Fruit fly (Drosophila melanogaster) whole organism, embryonic: ENCODE measurements around the gene CG5863.

Source experiments
- Asciz ChIP-seq: fragments of 200-800 bp; sonication (Bioruptor generic); optimal IDR thresholded peaks from 2 replicates; lab custom pipeline; 2017; ENCODE audit warnings: missing biosample characterization, mild to moderate bottlenecking, missing genetic modification characterization, missing genetic modification reagents
- CG1024 ChIP-seq: fragments of 200-800 bp; sonication (Bioruptor generic); IDR thresholded peaks from 2 replicates; pipeline ENCODE4 v1.3.6; 2022; ENCODE audit warnings: missing biosample characterization, missing genetic modification characterization
- CG10274 ChIP-seq: fragments of 200-800 bp; sonication (Bioruptor generic); optimal IDR thresholded peaks from 3 replicates; lab custom pipeline; 2017; ENCODE audit warnings: missing biosample characterization, mild to moderate bottlenecking, missing genetic modification characterization
- CG10654 ChIP-seq: fragments of 200-800 bp; sonication (Bioruptor generic); optimal IDR thresholded peaks from 2 replicates; lab custom pipeline; 2016; ENCODE audit warnings: missing biosample characterization, missing genetic modification characterization
- CG11504 ChIP-seq: fragments of 200-800 bp; sonication (Bioruptor generic); optimal IDR thresholded peaks from 3 replicates; lab custom pipeline; 2019; ENCODE audit warnings: missing biosample characterization, mild to moderate bottlenecking, missing genetic modification characterization, moderate library complexity
- CG12769 ChIP-seq: fragments of 200-800 bp; sonication (Bioruptor generic); optimal IDR thresholded peaks from 2 replicates; lab custom pipeline; 2019; ENCODE audit warnings: missing biosample characterization, mild to moderate bottlenecking, missing genetic modification characterization, moderate library complexity
- CG15601 ChIP-seq: fragments of 200-800 bp; sonication (Bioruptor generic); optimal IDR thresholded peaks from 3 replicates; lab custom pipeline; 2019; ENCODE audit warnings: missing biosample characterization, mild to moderate bottlenecking, missing genetic modification characterization, moderate library complexity
- CG16815 ChIP-seq: fragments of 200-800 bp; sonication (Bioruptor generic); optimal IDR thresholded peaks from 3 replicates; lab custom pipeline; 2017; ENCODE audit warnings: missing biosample characterization, mild to moderate bottlenecking, missing genetic modification characterization
- CG17186 ChIP-seq: fragments of 200-800 bp; sonication (Bioruptor generic); optimal IDR thresholded peaks from 3 replicates; lab custom pipeline; 2017; ENCODE audit warnings: missing biosample characterization, missing genetic modification reagents, missing genetic modification characterization
- CG18764 ChIP-seq: fragments of 200-800 bp; sonication (Bioruptor generic); optimal IDR thresholded peaks from 3 replicates; lab custom pipeline; 2016; ENCODE audit warnings: missing biosample characterization, missing genetic modification characterization
- CG2678 ChIP-seq: fragments of 200-800 bp; sonication (Bioruptor generic); optimal IDR thresholded peaks from 3 replicates; lab custom pipeline; 2019; ENCODE audit warnings: missing biosample characterization, mild to moderate bottlenecking, missing genetic modification characterization, moderate library complexity
- CG3281 ChIP-seq: fragments of 200-800 bp; sonication (Bioruptor generic); optimal IDR thresholded peaks from 3 replicates; lab custom pipeline; 2017; ENCODE audit warnings: missing biosample characterization, mild to moderate bottlenecking, missing genetic modification characterization
- CG33557 ChIP-seq: fragments of 200-800 bp; sonication (Bioruptor generic); optimal IDR thresholded peaks from 2 replicates; lab custom pipeline; 2019; ENCODE audit warnings: missing biosample characterization, mild to moderate bottlenecking, missing genetic modification characterization, moderate library complexity
- CG3726 ChIP-seq: fragments of 200-800 bp; sonication (Bioruptor generic); IDR thresholded peaks from 3 replicates; pipeline ENCODE4, ENCODE4 v1.3.6; 2022; ENCODE audit warnings: missing biosample characterization, missing genetic modification characterization
- CG6654 ChIP-seq: fragments of 200-800 bp; sonication (Bioruptor generic); optimal IDR thresholded peaks from 2 replicates; lab custom pipeline; 2017; ENCODE audit warnings: missing biosample characterization, mild to moderate bottlenecking, missing genetic modification characterization
- CG8290 ChIP-seq, 3 experiments: fragments of 200-800 bp; sonication (Bioruptor generic); optimal IDR thresholded peaks; 2 replicates each; lab custom pipeline; 2016 to 2019; ENCODE audit warnings: missing biosample characterization in 3 of 3, missing genetic modification characterization in 3 of 3, mild to moderate bottlenecking in 2 of 3, moderate library complexity in 1 of 3
- CG9876 ChIP-seq: fragments of 200-800 bp; sonication (Bioruptor generic); optimal IDR thresholded peaks from 2 replicates; lab custom pipeline; 2016; ENCODE audit warnings: missing biosample characterization, missing genetic modification characterization
- Dll ChIP-seq: fragments of 200-800 bp; sonication (Bioruptor generic); IDR thresholded peaks from 4 replicates; pipeline ENCODE4 v1.3.6; 2022; ENCODE audit warnings: missing biosample characterization, missing genetic modification characterization; ENCODE audit not compliant: partially characterized antibody
- E2f2 ChIP-seq: fragments of 200-800 bp; sonication (Bioruptor generic); IDR thresholded peaks from 2 replicates; pipeline ENCODE4 v1.3.6; 2022; ENCODE audit warnings: missing biosample characterization, missing genetic modification characterization
- Eip74EF ChIP-seq, 2 experiments: fragments of 200-800 bp in 1 of 2; fragments of >200 bp in 1 of 2; sonication (Bioruptor generic) in 1 of 2; optimal IDR thresholded peaks; 2 replicates each; lab custom pipeline; 2017 to 2019; ENCODE audit warnings: missing biosample characterization in 2 of 2, missing genetic modification characterization in 2 of 2, mild to moderate bottlenecking in 1 of 2, moderate library complexity in 1 of 2
- Elba2 ChIP-seq: fragments of 200-800 bp; sonication (Bioruptor generic); optimal IDR thresholded peaks from 3 replicates; lab custom pipeline; 2016; ENCODE audit warnings: missing biosample characterization, missing genetic modification characterization
- Hr78 ChIP-seq, 2 experiments: fragments of 200-800 bp in 1 of 2; fragments of >200 bp in 1 of 2; sonication (Bioruptor generic) in 1 of 2; optimal IDR thresholded peaks; 2 replicates each; lab custom pipeline; 2017 to 2019; ENCODE audit warnings: missing biosample characterization in 2 of 2, missing genetic modification characterization in 2 of 2, mild to moderate bottlenecking in 1 of 2, moderate library complexity in 1 of 2
- Lhr ChIP-seq: fragments of 200-800 bp; sonication (Bioruptor generic); optimal IDR thresholded peaks from 3 replicates; lab custom pipeline; 2017; ENCODE audit warnings: mild to moderate bottlenecking, missing biosample characterization, missing genetic modification reagents, missing genetic modification characterization
- Oaz ChIP-seq: fragments of 200-800 bp; sonication (Bioruptor generic); IDR thresholded peaks from 2 replicates; pipeline ENCODE4 v1.3.6; 2022; ENCODE audit warnings: missing biosample characterization, missing genetic modification characterization
- Sin3A ChIP-seq: fragments of >200 bp; optimal IDR thresholded peaks from 2 replicates; lab custom pipeline; 2018
- Sox102F ChIP-seq: fragments of 200-800 bp; sonication (Bioruptor generic); optimal IDR thresholded peaks from 2 replicates; lab custom pipeline; 2018; ENCODE audit warnings: missing biosample characterization, mild to moderate bottlenecking, missing genetic modification characterization, moderate library complexity
- ac ChIP-seq: fragments of 200-800 bp; sonication (Bioruptor generic); optimal IDR thresholded peaks from 3 replicates; lab custom pipeline; 2017; ENCODE audit warnings: missing biosample characterization, mild to moderate bottlenecking, missing genetic modification characterization
- br ChIP-seq: fragments of >200 bp; optimal IDR thresholded peaks from 2 replicates; lab custom pipeline; 2017
- cato ChIP-seq: fragments of 200-800 bp; sonication (Bioruptor generic); optimal IDR thresholded peaks from 2 replicates; lab custom pipeline; 2016; ENCODE audit warnings: missing biosample characterization, missing genetic modification characterization, borderline replicate concordance
- chinmo ChIP-seq: fragments of 200-800 bp; sonication (Bioruptor generic); IDR thresholded peaks from 4 replicates; pipeline ENCODE4 v1.3.6; 2022; ENCODE audit warnings: missing biosample characterization, missing genetic modification characterization; ENCODE audit not compliant: partially characterized antibody
- crol ChIP-seq: fragments of 200-800 bp; sonication (Bioruptor generic); IDR thresholded peaks from 2 replicates; pipeline ENCODE4 v1.3.6; 2022; ENCODE audit warnings: missing biosample characterization, missing genetic modification characterization
- dimm ChIP-seq: fragments of 200-800 bp; sonication (Bioruptor generic); IDR thresholded peaks from 2 replicates; pipeline ENCODE4 v1.3.6; 2022; ENCODE audit warnings: missing biosample characterization, missing genetic modification characterization
- fru ChIP-seq: fragments of >200 bp; optimal IDR thresholded peaks from 2 replicates; lab custom pipeline; 2017
- gfzf ChIP-seq: fragments of 200-800 bp; sonication (Bioruptor generic); optimal IDR thresholded peaks from 2 replicates; lab custom pipeline; 2016; ENCODE audit warnings: missing biosample characterization, mild to moderate bottlenecking, missing genetic modification characterization, moderate library complexity
- gsb ChIP-seq: fragments of 200-800 bp; sonication (Bioruptor generic); IDR thresholded peaks from 2 replicates; pipeline ENCODE4 v1.3.6; 2022; ENCODE audit warnings: missing biosample characterization, missing genetic modification characterization
- hth ChIP-seq: fragments of >200 bp; optimal IDR thresholded peaks from 2 replicates; lab custom pipeline; 2017; ENCODE audit warnings: inconsistent platforms
- jing ChIP-seq: fragments of 200-800 bp; sonication (Bioruptor generic); optimal IDR thresholded peaks from 2 replicates; lab custom pipeline; 2018; ENCODE audit warnings: missing biosample characterization, mild to moderate bottlenecking, missing genetic modification characterization
- nau ChIP-seq: fragments of 200-800 bp; sonication (Bioruptor generic); optimal IDR thresholded peaks from 3 replicates; lab custom pipeline; 2017; ENCODE audit warnings: missing biosample characterization, mild to moderate bottlenecking, missing genetic modification characterization, missing genetic modification reagents
- odd ChIP-seq: fragments of 200-800 bp; sonication (Bioruptor generic); optimal IDR thresholded peaks from 2 replicates; lab custom pipeline; 2017; ENCODE audit warnings: missing biosample characterization, mild to moderate bottlenecking, missing genetic modification characterization
- otp ChIP-seq: fragments of 200-800 bp; sonication (Bioruptor generic); IDR thresholded peaks from 3 replicates; pipeline ENCODE4, ENCODE4 v1.3.6; 2022; ENCODE audit warnings: missing biosample characterization, missing genetic modification characterization
- run ChIP-seq: fragments of 200-800 bp; sonication (Bioruptor generic); optimal IDR thresholded peaks from 3 replicates; lab custom pipeline; 2018; ENCODE audit warnings: missing biosample characterization, mild to moderate bottlenecking, missing genetic modification characterization
- scrt ChIP-seq: fragments of 200-800 bp; sonication (Bioruptor generic); optimal IDR thresholded peaks from 2 replicates; lab custom pipeline; 2018; ENCODE audit warnings: missing biosample characterization, mild to moderate bottlenecking, missing genetic modification characterization, moderate library complexity
- stc ChIP-seq: fragments of 200-800 bp; sonication (Bioruptor generic); IDR thresholded peaks from 2 replicates; pipeline ENCODE4 v1.3.6; 2022; ENCODE audit warnings: missing biosample characterization, missing genetic modification characterization
- tio ChIP-seq: fragments of 200-800 bp; sonication (Bioruptor generic); optimal IDR thresholded peaks from 2 replicates; lab custom pipeline; 2017; ENCODE audit warnings: missing biosample characterization, missing genetic modification characterization, inconsistent platforms
- tll ChIP-seq, 2 experiments: fragments of 200-800 bp in 1 of 2; fragments of >200 bp in 1 of 2; sonication (Bioruptor generic) in 1 of 2; optimal IDR thresholded peaks; 2 replicates each; lab custom pipeline; 2017 to 2019; ENCODE audit warnings: missing biosample characterization in 2 of 2, missing genetic modification characterization in 2 of 2, mild to moderate bottlenecking in 1 of 2, moderate library complexity in 1 of 2
- tna ChIP-seq: fragments of 200-800 bp; sonication (Bioruptor generic); IDR thresholded peaks from 2 replicates; pipeline ENCODE4 v1.3.6; 2022; ENCODE audit warnings: missing biosample characterization, missing genetic modification characterization; ENCODE audit not compliant: partially characterized antibody
- ttk ChIP-seq: fragments of 200-800 bp; sonication (Bioruptor generic); IDR thresholded peaks from 2 replicates; pipeline ENCODE4 v2.1.2; 2022; ENCODE audit warnings: missing biosample characterization, missing genetic modification characterization
- yki ChIP-seq: fragments of >200 bp; optimal IDR thresholded peaks from 3 replicates; lab custom pipeline; 2018
- zf30C ChIP-seq: fragments of 200-800 bp; sonication (Bioruptor generic); optimal IDR thresholded peaks from 3 replicates; lab custom pipeline; 2018; ENCODE audit warnings: missing biosample characterization, mild to moderate bottlenecking, missing genetic modification characterization

Gene CG5863

DNA sequence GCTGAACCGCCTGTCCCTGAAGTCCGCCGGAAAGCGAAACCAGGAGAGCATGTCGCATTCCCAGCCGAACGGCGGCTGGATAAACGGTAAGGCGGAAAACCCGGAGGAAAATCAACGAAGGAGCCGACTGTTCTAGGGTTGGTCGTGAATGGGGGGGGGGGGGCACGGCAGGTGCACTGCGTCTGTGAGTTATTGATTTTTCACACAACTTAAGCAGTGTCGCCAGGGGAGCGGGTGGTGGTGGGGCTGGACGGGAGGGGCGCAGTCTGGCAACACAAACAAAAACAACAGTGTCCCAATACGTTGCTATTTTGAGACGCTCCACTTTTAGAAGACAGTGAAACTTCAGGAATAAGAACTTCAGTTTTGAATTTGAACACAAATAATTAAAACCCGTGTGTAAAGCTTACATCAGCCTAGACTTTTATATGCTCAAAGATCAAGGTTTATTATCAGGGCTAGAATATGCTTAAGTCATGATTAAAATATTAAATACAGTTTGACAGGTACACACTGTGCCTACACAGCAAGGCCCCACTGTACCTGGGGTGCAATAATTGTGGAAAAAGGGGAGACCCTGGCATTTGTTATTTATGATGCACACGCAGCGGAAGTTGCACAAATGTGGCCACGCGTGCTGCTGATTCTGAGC lies 24.6 kb upstream of the CG5863 start (continued):
- TF ChIP-seq scrt (no peak), CG8290 (GFP tag; optimal IDR thresholded peaks at IDR 0.05; lab: Kevin White, UChicago) (peak; percentile 11), CG8290 (tag; optimal IDR thresholded peaks at IDR 0.05; lab: Kevin White, UChicago) (peak in 1 of 2 experiments; percentile 63), CG11504 (tag; lab: Kevin White, UChicago) (peak; percentile 85), tll (GFP tag; optimal IDR thresholded peaks at IDR 0.05; lab: Kevin White, UChicago) (no peak), Lhr (peak; percentile 12), CG15601 (tag; lab: Kevin White, UChicago) (peak; percentile 59), jing (peak; percentile 40), run (peak; percentile 55), otp (GFP tag; lab: Robert Waterston, UW) (peak; percentile 76), br (lab: Kevin White, UChicago) (no peak), CG12769 (tag; lab: Kevin White, UChicago) (peak; percentile 74), Eip74EF (GFP tag; optimal IDR thresholded peaks at IDR 0.05; lab: Kevin White, UChicago) (peak in 1 of 2 experiments; percentile 44), gsb (GFP tag; lab: Robert Waterston, UW) (no peak), tio (peak; percentile 1), zf30C (GFP tag; lab: Kevin White, UChicago) (no peak), CG2678 (tag; lab: Kevin White, UChicago) (peak; percentile 82), CG10654 (GFP tag; lab: Kevin White, UChicago) (peak; percentile 53), ac (peak; percentile 22), CG16815 (GFP tag; lab: Kevin White, UChicago) (peak; percentile 35), CG3281 (GFP tag; lab: Kevin White, UChicago) (peak; percentile 63), CG9876 (GFP tag; lab: Kevin White, UChicago) (no peak), Dll (GFP tag; lab: Robert Waterston, UW) (no peak), tna (GFP tag; lab: Robert Waterston, UW) (no peak), chinmo (GFP tag; lab: Robert Waterston, UW) (no peak), CG33557 (GFP tag; lab: Kevin White, UChicago) (peak; percentile 10), stc (GFP tag; lab: Robert Waterston, UW) (peak; percentile 86), ttk (GFP tag; lab: Robert Waterston, UW) (peak; percentile 72), Asciz (GFP tag; lab: Kevin White, UChicago) (peak; percentile 76), CG17186 (GFP tag; lab: Kevin White, UChicago) (peak; percentile 22), CG6654 (peak; percentile 47), cato (GFP tag; lab: Kevin White, UChicago) (no peak), CG18764 (peak; percentile 39), nau (GFP tag; lab: Kevin White, UChicago) (peak; percentile 85), Oaz (GFP tag; lab: Robert Waterston, UW) (peak; percentile 17; the same call in 1 of the 2 replicates), Sin3A (lab: Kevin White, UChicago) (no peak), yki (lab: Kevin White, UChicago) (no peak), Sox102F (GFP tag; lab: Kevin White, UChicago) (peak; percentile 81), CG10274 (no peak), E2f2 (GFP tag; lab: Robert Waterston, UW) (peak; percentile 39), fru (no peak), odd (GFP tag; lab: Kevin White, UChicago) (no peak), Elba2 (no peak), CG3726 (GFP tag; lab: Robert Waterston, UW) (no peak), gfzf (GFP tag; lab: Kevin White, UChicago) (no peak), CG1024 (GFP tag; lab: Robert Waterston, UW) (peak; percentile 28; the same call in 1 of the 2 replicates), hth (lab: Kevin White, UChicago) (no peak), Hr78 (GFP tag; optimal IDR thresholded peaks at IDR 0.05; lab: Kevin White, UChicago) (peak in 1 of 2 experiments; percentile 29), dimm (0 out of 2 replicates have a peak, but pooled peaks have one; percentile 24), crol (GFP tag; lab: Robert Waterston, UW) (peak; percentile 97)
